Fruit fly (Drosophila melanogaster) whole organism, adult: ENCODE measurements around the gene CG9795.

ENCODE experiments used
- CG11617 ChIP-seq: fragments of 200-800 bp; sonication (Bioruptor generic); optimal IDR thresholded peaks from 2 replicates; lab custom pipeline; 2017; ENCODE audit warnings: mild to moderate bottlenecking, missing biosample characterization, missing genetic modification reagents, missing genetic modification characterization
- CG33017 ChIP-seq: fragments of 200-800 bp; sonication (Bioruptor generic); optimal IDR thresholded peaks from 2 replicates; lab custom pipeline; 2018; ENCODE audit warnings: missing biosample characterization, mild to moderate bottlenecking, missing genetic modification characterization, moderate library complexity
- CG7045 ChIP-seq: fragments of 200-800 bp; sonication (Bioruptor generic); optimal IDR thresholded peaks from 2 replicates; lab custom pipeline; 2017; ENCODE audit warnings: missing biosample characterization, mild to moderate bottlenecking, missing genetic modification characterization
- CG7101 ChIP-seq: fragments of 200-800 bp; sonication (Bioruptor generic); optimal IDR thresholded peaks from 2 replicates; lab custom pipeline; 2018; ENCODE audit warnings: missing biosample characterization, mild to moderate bottlenecking, missing genetic modification characterization, moderate library complexity
- Clk ChIP-seq: fragments of 200-800 bp; sonication (Bioruptor generic); optimal IDR thresholded peaks from 2 replicates; lab custom pipeline; 2017; ENCODE audit warnings: missing biosample characterization, missing genetic modification characterization
- bab1 ChIP-seq: fragments of 200-800 bp; sonication (Bioruptor generic); optimal IDR thresholded peaks from 3 replicates; lab custom pipeline; 2019; ENCODE audit warnings: missing biosample characterization, mild to moderate bottlenecking, missing genetic modification characterization, moderate library complexity
- cic ChIP-seq: fragments of 200-800 bp; sonication (Bioruptor generic); optimal IDR thresholded peaks from 2 replicates; lab custom pipeline; 2017; ENCODE audit warnings: missing biosample characterization, mild to moderate bottlenecking, missing genetic modification characterization, moderate library complexity
- cnc ChIP-seq, 2 experiments: fragments of >200 bp; optimal IDR thresholded peaks; 2 replicates each; lab custom pipeline; 2017
- kay ChIP-seq: fragments of 200-800 bp; sonication (Bioruptor generic); peaks from one replicate; lab custom pipeline; 2016; ENCODE audit warnings: missing biosample characterization, missing genetic modification characterization, borderline replicate concordance
- ovo ChIP-seq: fragments of 200-800 bp; sonication (Bioruptor generic); optimal IDR thresholded peaks from 2 replicates; lab custom pipeline; 2016; ENCODE audit warnings: missing biosample characterization, missing genetic modification characterization
- tj ChIP-seq: fragments of 200-800 bp; sonication (Bioruptor generic); optimal IDR thresholded peaks from 3 replicates; lab custom pipeline; 2017; ENCODE audit warnings: missing biosample characterization, mild to moderate bottlenecking, missing genetic modification characterization, moderate library complexity
- toe ChIP-seq: fragments of 200-800 bp; sonication (Bioruptor generic); optimal IDR thresholded peaks from 2 replicates; lab custom pipeline; 2016; ENCODE audit warnings: missing biosample characterization, missing genetic modification characterization

DNA sequence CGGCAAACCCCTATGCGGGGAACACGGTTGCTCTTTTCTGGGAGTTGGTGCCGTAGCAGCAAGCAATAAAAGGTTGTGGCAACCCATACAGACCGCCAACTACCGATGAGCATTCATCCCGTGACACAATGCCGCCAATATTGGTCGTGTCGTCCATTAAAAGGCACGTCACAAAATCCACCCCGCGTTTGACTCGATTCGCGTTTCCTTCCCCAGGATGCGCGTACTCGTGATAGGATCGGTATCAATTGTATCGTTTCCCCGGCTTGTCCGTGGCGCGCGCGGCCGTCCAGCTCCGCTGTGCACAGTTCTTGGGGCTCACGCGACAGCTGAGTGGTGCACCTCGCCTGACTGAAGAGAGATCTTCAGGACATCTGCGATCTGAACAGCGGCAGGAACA is 30.7 kb downstream of the CG9795 start:
- TF ChIP-seq cic: no peak
- TF ChIP-seq CG11617 (GFP tag; lab: Kevin White, UChicago): no peak
- TF ChIP-seq CG33017 (tag; lab: Kevin White, UChicago): no peak
- no peak for TF ChIP-seq cnc (optimal IDR thresholded peaks at IDR 0.05; lab: Kevin White, UChicago)
- no peak for TF ChIP-seq CG7045 (GFP tag; lab: Kevin White, UChicago)
- TF ChIP-seq CG7101: no peak
- no peak for TF ChIP-seq Clk (GFP tag; lab: Kevin White, UChicago)
- no peak for TF ChIP-seq toe (GFP tag; lab: Kevin White, UChicago)
- no peak for TF ChIP-seq kay
- no peak for TF ChIP-seq ovo (GFP tag; lab: Kevin White, UChicago)
- no peak for TF ChIP-seq tj (GFP tag; lab: Kevin White, UChicago)
- no peak for TF ChIP-seq bab1
